Worm (Caenorhabditis elegans) whole organism, L2 larva: Measurements from ENCODE around the gene C05C10.3.

ENCODE experiments used
- ama-1 ChIP-seq: fragments of 150-350 bp; optimal IDR thresholded peaks from 2 replicates; lab custom pipeline; 2018; ENCODE audit warnings: inconsistent platforms
- blmp-1 ChIP-seq: sonication (generic microtip); optimal IDR thresholded peaks from 2 replicates; lab custom pipeline; 2017; ENCODE audit warnings: missing genetic modification characterization, mild to moderate bottlenecking, missing compliant biosample characterization, antibody characterized with exemption, moderate library complexity; ENCODE audit not compliant: insufficient read depth
- fos-1 ChIP-seq: fragments of 150-350 bp; optimal IDR thresholded peaks from 2 replicates; lab custom pipeline; 2014; ENCODE audit warnings: missing biosample characterization, missing genetic modification characterization
- skn-1 ChIP-seq: sonication (generic microtip); optimal IDR thresholded peaks from 2 replicates; lab custom pipeline; 2017; ENCODE audit warnings: missing biosample characterization, missing genetic modification characterization
- sma-3 ChIP-seq: sonication (generic microtip); optimal IDR thresholded peaks from 2 replicates; lab custom pipeline; 2016; ENCODE audit warnings: missing genetic modification reagents, missing genetic modification characterization, missing compliant biosample characterization

ce11 chrII:9974210-9974609, 37.5 kb upstream of the C05C10.3 start:
- TF ChIP-seq ama-1 (lab: Kevin White, UChicago) (no peak), blmp-1 (tag; lab: Kevin White, UChicago) (no peak), sma-3 (no peak), fos-1 (tag; lab: Kevin White, UChicago) (peak; percentile 81), skn-1 (tag; lab: Kevin White, UChicago) (no peak)
